Worm (Caenorhabditis elegans) whole organism, young adult: ENCODE data around the gene cpg-24.

Experiments used
- aptf-2 ChIP-seq: fragments of 200-800 bp; sonication (Bioruptor generic); conservative IDR thresholded peaks from 2 replicates; pipeline ENCODE4 v1.3.6; 2022; ENCODE audit warnings: missing genetic modification reagents, missing genetic modification characterization, missing compliant biosample characterization
- ekl-4 ChIP-seq: fragments of 200-800 bp; sonication (Bioruptor generic); IDR thresholded peaks from 2 replicates; pipeline ENCODE4 v1.3.6; 2022; ENCODE audit warnings: missing genetic modification reagents, missing genetic modification characterization, missing compliant biosample characterization
- xnd-1 ChIP-seq: sonication (generic microtip); optimal IDR thresholded peaks from 2 replicates; lab custom pipeline; 2016; ENCODE audit warnings: missing genotype, missing genetic modification reagents, missing genetic modification characterization, missing compliant biosample characterization

DNA sequence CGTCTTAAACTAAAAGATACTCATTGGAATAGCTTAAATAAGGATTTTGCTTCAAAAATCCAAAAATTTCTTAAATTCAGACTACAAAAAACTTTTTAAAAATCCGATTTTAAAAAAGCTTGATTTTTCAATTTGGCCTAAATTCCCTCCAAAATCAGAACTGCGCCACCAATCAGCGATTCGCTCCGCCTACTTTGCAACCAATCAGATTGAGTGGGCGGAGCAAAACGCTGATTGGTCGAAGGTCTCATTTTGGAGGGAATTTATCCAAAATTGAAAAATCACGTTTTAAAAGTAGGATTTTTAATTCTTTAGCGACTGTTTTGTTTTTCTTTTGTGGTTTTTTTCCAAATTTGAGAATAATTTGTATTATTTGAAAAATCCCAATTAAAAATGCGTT is 17.6 kb downstream of the cpg-24 start:
- no peak for TF ChIP-seq aptf-2 (GFP tag; lab: Robert Waterston, UW)
- TF ChIP-seq xnd-1 (tag; lab: Kevin White, UChicago): no peak
- no peak for TF ChIP-seq ekl-4 (GFP tag; lab: Robert Waterston, UW)
